Fruit fly (Drosophila melanogaster): ENCODE results near the gene CG31626.
A peak's percentile ranks its signal among the peaks of the same experiment; 100 is the strongest.

The CG31626 gene

DNA sequence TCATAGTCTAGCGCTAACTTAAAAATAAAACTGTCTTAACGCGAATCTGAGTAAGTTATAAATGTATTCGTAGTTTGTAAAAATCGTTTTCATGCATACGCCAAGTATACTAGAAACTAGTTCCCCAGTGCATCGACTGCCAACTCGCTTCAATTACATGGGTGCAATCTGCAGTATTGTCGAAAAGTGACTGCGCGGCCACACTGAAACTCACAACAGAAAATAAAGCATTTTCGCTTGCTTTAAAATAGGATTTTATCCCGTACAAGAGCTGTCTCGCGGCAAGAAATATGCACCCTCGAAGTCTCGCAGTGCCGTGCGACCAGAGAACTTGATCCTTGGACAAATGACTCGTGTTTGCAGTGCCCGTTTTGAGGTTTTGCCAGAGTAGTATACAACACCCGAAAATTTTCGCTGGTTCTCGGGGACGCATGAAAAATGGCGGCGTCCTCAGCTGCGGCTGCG, 15.4 kb downstream of the CG31626 start, which contains the start of gene CG8677 (continued):
- TF ChIP-seq Oaz (GFP tag; IDR thresholded peaks at IDR 0.05) (no peak), Hey (tag; optimal IDR thresholded peaks at IDR 0.05) (no peak), jigr1 (GFP tag; IDR thresholded peaks at IDR 0.05) (no peak; the same call in 2 of the 3 replicates), CHES-1-like (GFP tag; optimal IDR thresholded peaks at IDR 0.05) (peak; percentile 28), Asciz (GFP tag; optimal IDR thresholded peaks at IDR 0.05) (no peak), C15 (GFP tag; IDR thresholded peaks at IDR 0.05) (no peak), shn (GFP tag; optimal IDR thresholded peaks at IDR 0.05) (no peak), pan (optimal IDR thresholded peaks at IDR 0.05) (no peak), pan (GFP tag; optimal IDR thresholded peaks at IDR 0.05 in 1 of 2, IDR thresholded peaks at IDR 0.05 in 1 of 2) (no peak), CG4617 (GFP tag; optimal IDR thresholded peaks at IDR 0.05; ENCODE audit: borderline replicate concordance) (peak; percentile 62), Bteb2 (GFP tag; optimal IDR thresholded peaks at IDR 0.05) (no peak), CG3995 (GFP tag; optimal IDR thresholded peaks at IDR 0.05) (no peak), unpg (GFP tag; optimal IDR thresholded peaks at IDR 0.05) (no peak), CG11560 (tag; IDR thresholded peaks at IDR 0.05) (no peak), sisA (GFP tag; IDR thresholded peaks at IDR 0.05) (no peak), vvl (GFP tag; IDR thresholded peaks at IDR 0.05) (no peak), ssp (GFP tag; IDR thresholded peaks at IDR 0.05) (no peak), CG15601 (tag; optimal IDR thresholded peaks at IDR 0.05) (no peak), HLH4C (GFP tag; IDR thresholded peaks at IDR 0.05; ENCODE audit: partially characterized antibody) (peak; percentile 42; the same call in 1 of the 3 replicates), slbo (GFP tag; IDR thresholded peaks at IDR 0.05) (peak; percentile 16; the same call in 1 of the 2 replicates), nmo (GFP tag; optimal IDR thresholded peaks at IDR 0.05) (peak; percentile 19), B-H2 (GFP tag; optimal IDR thresholded peaks at IDR 0.05) (no peak), Hr3 (GFP tag; optimal IDR thresholded peaks at IDR 0.05) (no peak), CoRest (tag; optimal IDR thresholded peaks at IDR 0.05) (no peak), otp (GFP tag; IDR thresholded peaks at IDR 0.05) (no peak), Ets65A (GFP tag) (peak; percentile 63), repo (GFP tag; optimal IDR thresholded peaks at IDR 0.05) (no peak), CG6254 (GFP tag; optimal IDR thresholded peaks at IDR 0.05) (no peak), jumu (GFP tag; optimal IDR thresholded peaks at IDR 0.05) (no peak), CrebB (tag; optimal IDR thresholded peaks at IDR 0.05) (no peak), CG7745 (tag; optimal IDR thresholded peaks at IDR 0.05) (no peak), hbn (GFP tag; IDR thresholded peaks at IDR 0.05; ENCODE audit: partially characterized antibody) (no peak), chinmo (GFP tag; IDR thresholded peaks at IDR 0.05; ENCODE audit: partially characterized antibody) (no peak; the same call in 3 of the 4 replicates), prd (optimal IDR thresholded peaks at IDR 0.05) (no peak), prd (GFP tag; IDR thresholded peaks at IDR 0.05) (no peak), CG15696 (tag; optimal IDR thresholded peaks at IDR 0.05) (no peak), CG17385 (GFP tag; optimal IDR thresholded peaks at IDR 0.05) (no peak), salm (tag; optimal IDR thresholded peaks at IDR 0.05) (no peak), Dad (GFP tag; optimal IDR thresholded peaks at IDR 0.05) (no peak), bbx (GFP tag; IDR thresholded peaks at IDR 0.05; ENCODE audit: partially characterized antibody) (no peak), twi (tag; optimal IDR thresholded peaks at IDR 0.05) (no peak), HHEX (GFP tag; optimal IDR thresholded peaks at IDR 0.05) (no peak), Mad (GFP tag; optimal IDR thresholded peaks at IDR 0.05) (no peak), CG8478 (optimal IDR thresholded peaks at IDR 0.05) (no peak), wor (GFP tag; IDR thresholded peaks at IDR 0.05) (no peak), Trl (optimal IDR thresholded peaks at IDR 0.05) (no peak), Trl (GFP tag; optimal IDR thresholded peaks at IDR 0.05) (no peak), corto (GFP tag; optimal IDR thresholded peaks at IDR 0.05) (no peak), H2.0 (GFP tag; IDR thresholded peaks at IDR 0.05) (no peak), CG8290 (GFP tag; optimal IDR thresholded peaks at IDR 0.05) (no peak), CG8290 (tag; optimal IDR thresholded peaks at IDR 0.05) (no peak), klu (GFP tag; IDR thresholded peaks at IDR 0.05) (no peak), ranshi (GFP tag; IDR thresholded peaks at IDR 0.05) (no peak), CG32767 (GFP tag; IDR thresholded peaks at IDR 0.05) (peak; percentile 39)

All from whole organism, embryonic.